Fruit fly (Drosophila melanogaster) S2 (cell line): Measurements from ENCODE around the gene CG13921.

Experiments
- CG8478 ChIP-seq: fragments of >200 bp; optimal IDR thresholded peaks from 2 replicates; lab custom pipeline; 2018
- CTCF ChIP-seq, 2 experiments: fragments of >200 bp; optimal IDR thresholded peaks; 2 replicates each; lab custom pipeline; 2018

DNA sequence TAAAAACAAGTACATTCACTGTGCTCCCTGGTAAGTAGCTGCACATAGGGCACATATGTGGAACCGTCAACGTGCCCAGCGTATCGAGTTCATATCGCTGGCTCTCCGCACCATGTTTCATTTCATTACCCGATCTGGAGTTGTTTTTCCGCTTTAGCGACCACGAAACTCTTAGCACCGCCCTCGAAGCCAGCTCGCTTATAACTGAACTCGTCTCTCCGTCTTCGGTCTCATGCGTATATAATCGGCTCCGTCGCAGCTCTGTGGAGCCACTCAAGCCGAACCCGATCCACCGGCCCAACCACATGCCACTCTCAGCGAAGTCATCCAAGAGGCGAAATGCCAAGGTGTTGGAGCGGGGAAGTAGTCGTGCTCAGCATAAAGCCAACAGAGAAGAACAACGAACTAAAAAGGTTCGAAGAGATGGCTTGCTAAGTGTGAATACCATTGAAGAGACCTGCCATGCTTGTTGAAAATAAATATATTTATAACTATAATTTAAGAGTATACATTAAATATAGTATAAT lies 8.8 kb downstream of the CG13921 start, which contains the start of gene Cht2:
- no peak for TF ChIP-seq CG8478 (lab: Kevin White, UChicago)
- TF ChIP-seq CTCF (optimal IDR thresholded peaks at IDR 0.05; lab: Kevin White, UChicago): no peak
